Worm (Caenorhabditis elegans) whole organism, young adult: ENCODE measurements around the gene txt-12.

ENCODE experiments used
- B0035.1 ChIP-seq: sonication (generic microtip); optimal IDR thresholded peaks from 2 replicates; lab custom pipeline; 2016; ENCODE audit warnings: missing genetic modification characterization, mild to moderate bottlenecking, missing compliant biosample characterization, missing genotype, missing genetic modification reagents
- B0336.3 ChIP-seq: fragments of 200-800 bp; sonication (Bioruptor generic); IDR thresholded peaks from 2 replicates; pipeline ENCODE4 v1.3.6; 2022; ENCODE audit warnings: missing genetic modification characterization, missing compliant biosample characterization
- C17E4.6 ChIP-seq: fragments of 200-800 bp; sonication (Bioruptor generic); IDR thresholded peaks from 2 replicates; pipeline ENCODE4 v1.3.6; 2022; ENCODE audit warnings: missing genetic modification reagents, missing genetic modification characterization, missing compliant biosample characterization
- F10E7.11 ChIP-seq: sonication (generic microtip); optimal IDR thresholded peaks from 2 replicates; lab custom pipeline; 2017; ENCODE audit warnings: mild to moderate bottlenecking, missing genetic modification characterization, moderate library complexity, missing compliant biosample characterization
- F22D6.2 ChIP-seq: sonication (generic microtip); optimal IDR thresholded peaks from 2 replicates; lab custom pipeline; 2016; ENCODE audit warnings: mild to moderate bottlenecking, missing genetic modification characterization, missing compliant biosample characterization
- F37B4.10 ChIP-seq: fragments of 200-800 bp; sonication (Bioruptor generic); IDR thresholded peaks from 2 replicates; pipeline ENCODE4 v1.3.6; 2022; ENCODE audit warnings: missing genetic modification characterization, missing compliant biosample characterization
- F52B5.7 ChIP-seq: sonication (generic microtip); optimal IDR thresholded peaks from 2 replicates; lab custom pipeline; 2016; ENCODE audit warnings: mild to moderate bottlenecking, missing genetic modification characterization, missing compliant biosample characterization
- F55B11.4 ChIP-seq: sonication (generic microtip); optimal IDR thresholded peaks from 2 replicates; lab custom pipeline; 2016; ENCODE audit warnings: missing compliant biosample characterization, missing genetic modification characterization, borderline replicate concordance; ENCODE audit not compliant: insufficient read depth
- Y79H2A.3 ChIP-seq: fragments of 200-800 bp; sonication (Bioruptor generic); conservative IDR thresholded peaks from 2 replicates; pipeline ENCODE4 v1.3.6; 2022; ENCODE audit warnings: missing genetic modification reagents, missing genetic modification characterization, missing compliant biosample characterization
- akir-1 ChIP-seq: fragments of 200-800 bp; sonication (Bioruptor generic); optimal IDR thresholded peaks from 2 replicates; lab custom pipeline; 2018; ENCODE audit warnings: mild to moderate bottlenecking, missing genetic modification characterization, moderate library complexity, missing compliant biosample characterization
- aptf-2 ChIP-seq: fragments of 200-800 bp; sonication (Bioruptor generic); conservative IDR thresholded peaks from 2 replicates; pipeline ENCODE4 v1.3.6; 2022; ENCODE audit warnings: missing genetic modification reagents, missing genetic modification characterization, missing compliant biosample characterization
- aptf-3 ChIP-seq: fragments of 200-800 bp; sonication (Bioruptor generic); IDR thresholded peaks from 2 replicates; pipeline ENCODE4 v1.3.6; 2022; ENCODE audit warnings: missing genetic modification characterization, missing compliant biosample characterization
- atf-7 ChIP-seq: sonication (generic microtip); optimal IDR thresholded peaks from 2 replicates; lab custom pipeline; 2017; ENCODE audit warnings: mild to moderate bottlenecking, missing genetic modification characterization, missing compliant biosample characterization
- attf-3 ChIP-seq: fragments of 200-800 bp; sonication (Bioruptor generic); conservative IDR thresholded peaks from 2 replicates; pipeline ENCODE4 v1.3.6; 2022; ENCODE audit warnings: missing genetic modification reagents, missing genetic modification characterization, missing compliant biosample characterization
- attf-6 ChIP-seq: fragments of 200-800 bp; sonication (Bioruptor generic); IDR thresholded peaks from 2 replicates; pipeline ENCODE4 v1.3.6; 2022; ENCODE audit warnings: missing genetic modification reagents, missing genetic modification characterization, missing compliant biosample characterization
- cebp-1 ChIP-seq, 2 experiments: fragments of 200-800 bp in 1 of 2; sonication (Bioruptor generic) in 1 of 2; sonication (generic microtip) in 1 of 2; IDR thresholded peaks in 1 of 2; optimal IDR thresholded peaks in 1 of 2; 2 replicates each; pipeline versions ENCODE4 v1.3.6 to Lab custom; 2017 to 2022; ENCODE audit warnings: missing compliant biosample characterization in 2 of 2, missing genetic modification characterization in 2 of 2, mild to moderate bottlenecking in 1 of 2, missing genetic modification reagents in 1 of 2, moderate library complexity in 1 of 2
- cebp-2 ChIP-seq: fragments of 200-800 bp; sonication (Bioruptor generic); IDR thresholded peaks from 2 replicates; pipeline ENCODE4 v1.3.6; 2022; ENCODE audit warnings: missing genetic modification characterization, missing compliant biosample characterization
- ceh-91 ChIP-seq: fragments of 200-800 bp; sonication (Bioruptor generic); IDR thresholded peaks from 2 replicates; pipeline ENCODE4 v1.3.6; 2022; ENCODE audit warnings: missing genetic modification reagents, missing genetic modification characterization, missing compliant biosample characterization
- chd-7 ChIP-seq: sonication (generic microtip); optimal IDR thresholded peaks from 2 replicates; lab custom pipeline; 2016; ENCODE audit warnings: mild to moderate bottlenecking, missing genetic modification characterization, moderate library complexity, missing compliant biosample characterization
- dpff-1 ChIP-seq: sonication (generic microtip); optimal IDR thresholded peaks from 2 replicates; lab custom pipeline; 2017; ENCODE audit warnings: mild to moderate bottlenecking, missing genetic modification characterization, missing compliant biosample characterization
- dpl-1 ChIP-seq: fragments of 150-350 bp; optimal IDR thresholded peaks from 2 replicates; lab custom pipeline; 2014; ENCODE audit warnings: missing biosample characterization, missing genetic modification reagents, missing genetic modification characterization
- efl-1 ChIP-seq: fragments of 150-350 bp; optimal IDR thresholded peaks from 2 replicates; lab custom pipeline; 2014; ENCODE audit warnings: missing biosample characterization, missing genetic modification reagents, missing genetic modification characterization
- ets-4 ChIP-seq: fragments of 200-800 bp; sonication (Bioruptor generic); optimal IDR thresholded peaks from 2 replicates; lab custom pipeline; 2018; ENCODE audit warnings: mild to moderate bottlenecking, missing genetic modification characterization, missing compliant biosample characterization
- fkh-3 ChIP-seq: sonication (generic microtip); optimal IDR thresholded peaks from 2 replicates; lab custom pipeline; 2016; ENCODE audit warnings: mild to moderate bottlenecking, missing genetic modification characterization, missing compliant biosample characterization
- gei-17 ChIP-seq: fragments of 200-800 bp; sonication (Bioruptor generic); optimal IDR thresholded peaks from 2 replicates; lab custom pipeline; 2018; ENCODE audit warnings: mild to moderate bottlenecking, missing genetic modification characterization, missing compliant biosample characterization
- him-1 ChIP-seq: sonication (generic microtip); optimal IDR thresholded peaks from 2 replicates; lab custom pipeline; 2016; ENCODE audit warnings: missing genotype, missing genetic modification reagents, missing genetic modification characterization, missing compliant biosample characterization
- hlh-12 ChIP-seq: sonication (generic microtip); optimal IDR thresholded peaks from 2 replicates; lab custom pipeline; 2016; ENCODE audit warnings: missing genetic modification characterization, missing compliant biosample characterization
- hlh-26 ChIP-seq: fragments of 200-800 bp; sonication (Bioruptor generic); conservative IDR thresholded peaks from 2 replicates; pipeline ENCODE4 v1.3.6; 2022; ENCODE audit warnings: missing genetic modification reagents, missing genetic modification characterization, missing compliant biosample characterization
- hmg-20 ChIP-seq: fragments of 200-800 bp; sonication (Bioruptor generic); IDR thresholded peaks from 2 replicates; pipeline ENCODE4 v1.3.6; 2022; ENCODE audit warnings: missing genetic modification reagents, missing genetic modification characterization, missing compliant biosample characterization
- hsf-1 ChIP-seq: fragments of 200-800 bp; sonication (Bioruptor generic); IDR thresholded peaks from 2 replicates; pipeline ENCODE4 v1.3.6; 2022; ENCODE audit warnings: missing genetic modification reagents, missing genetic modification characterization, missing compliant biosample characterization
- let-526 ChIP-seq: fragments of 200-800 bp; sonication (Bioruptor generic); IDR thresholded peaks from 2 replicates; pipeline ENCODE4 v1.3.6; 2022; ENCODE audit warnings: missing genetic modification reagents, missing genetic modification characterization, missing compliant biosample characterization
- let-607 ChIP-seq, 2 experiments: fragments of 200-800 bp in 1 of 2; sonication (Bioruptor generic) in 1 of 2; sonication (generic microtip) in 1 of 2; optimal IDR thresholded peaks; 2 replicates each; lab custom pipeline; 2016 to 2018; ENCODE audit warnings: mild to moderate bottlenecking in 2 of 2, missing compliant biosample characterization in 2 of 2, missing genetic modification characterization in 2 of 2, moderate library complexity in 2 of 2, missing genotype in 1 of 2
- lin-35 ChIP-seq, 3 experiments: fragments of 150-350 bp in 2 of 3; sonication (generic microtip) in 1 of 3; optimal IDR thresholded peaks; 2 replicates each; lab custom pipeline; 2014 to 2018; ENCODE audit warnings: missing biosample characterization in 3 of 3, missing genetic modification characterization in 3 of 3, missing genetic modification reagents in 3 of 3
- lin-54 ChIP-seq: fragments of 200-800 bp; sonication (Bioruptor generic); optimal IDR thresholded peaks from 2 replicates; lab custom pipeline; 2018; ENCODE audit warnings: mild to moderate bottlenecking, missing genetic modification characterization, missing compliant biosample characterization
- lir-1 ChIP-seq: fragments of 200-800 bp; sonication (Bioruptor generic); conservative IDR thresholded peaks from 2 replicates; pipeline ENCODE4 v1.3.6; 2022; ENCODE audit warnings: missing genetic modification reagents, missing genetic modification characterization, missing compliant biosample characterization
- lsy-27 ChIP-seq: sonication (generic microtip); optimal IDR thresholded peaks from 2 replicates; lab custom pipeline; 2017; ENCODE audit warnings: missing genetic modification characterization, mild to moderate bottlenecking, missing compliant biosample characterization, antibody characterized with exemption, missing genotype, borderline replicate concordance; ENCODE audit not compliant: insufficient read depth
- madf-10 ChIP-seq: sonication (generic microtip); optimal IDR thresholded peaks from 2 replicates; lab custom pipeline; 2016; ENCODE audit warnings: mild to moderate bottlenecking, missing genetic modification characterization, missing compliant biosample characterization
- madf-3 ChIP-seq: fragments of 200-800 bp; sonication (Bioruptor generic); IDR thresholded peaks from 2 replicates; pipeline ENCODE4 v1.3.6; 2022; ENCODE audit warnings: missing genetic modification reagents, missing genetic modification characterization, missing compliant biosample characterization
- mel-28 ChIP-seq: sonication (generic microtip); optimal IDR thresholded peaks from 2 replicates; lab custom pipeline; 2016; ENCODE audit warnings: borderline replicate concordance, mild to moderate bottlenecking, missing genetic modification characterization, missing compliant biosample characterization
- mes-4 ChIP-seq: sonication (generic microtip); optimal IDR thresholded peaks from 2 replicates; lab custom pipeline; 2016; ENCODE audit warnings: missing genotype, missing genetic modification characterization, missing compliant biosample characterization
- nhr-27 ChIP-seq: fragments of 200-800 bp; sonication (Bioruptor generic); optimal IDR thresholded peaks from 2 replicates; lab custom pipeline; 2018; ENCODE audit warnings: mild to moderate bottlenecking, missing genetic modification characterization, moderate library complexity, missing compliant biosample characterization
- rcor-1 ChIP-seq: fragments of 200-800 bp; sonication (Bioruptor generic); IDR thresholded peaks from 2 replicates; pipeline ENCODE4 v1.3.6; 2022; ENCODE audit warnings: missing genetic modification reagents, missing genetic modification characterization, missing compliant biosample characterization
- snpc-4 ChIP-seq, 5 experiments: fragments of 150-350 bp in 1 of 5; sonication (generic microtip) in 4 of 5; optimal IDR thresholded peaks; 2 replicates each; lab custom pipeline; 2014 to 2018; ENCODE audit warnings: missing genetic modification characterization in 5 of 5, missing biosample characterization in 3 of 5, antibody characterized with exemption in 2 of 5, mild to moderate bottlenecking in 2 of 5, missing compliant biosample characterization in 2 of 5, missing genotype in 2 of 5, moderate library complexity in 2 of 5, missing genetic modification reagents in 1 of 5
- tbp1 ChIP-seq: fragments of 200-800 bp; sonication (Bioruptor generic); optimal IDR thresholded peaks from 2 replicates; lab custom pipeline; 2018; ENCODE audit warnings: mild to moderate bottlenecking, missing genetic modification characterization, missing compliant biosample characterization
- tbx-9 ChIP-seq: sonication (generic microtip); optimal IDR thresholded peaks from 2 replicates; lab custom pipeline; 2016; ENCODE audit warnings: borderline replicate concordance, missing genetic modification characterization, inconsistent platforms, missing compliant biosample characterization
- unc-62 ChIP-seq: fragments of 150-350 bp; optimal IDR thresholded peaks from 2 replicates; lab custom pipeline; 2014; ENCODE audit warnings: missing biosample characterization, missing genetic modification reagents, missing genetic modification characterization
- zim-3 ChIP-seq: sonication (generic microtip); optimal IDR thresholded peaks from 2 replicates; lab custom pipeline; 2017; ENCODE audit warnings: mild to moderate bottlenecking, missing genetic modification characterization, moderate library complexity, missing compliant biosample characterization
- ztf-18 ChIP-seq: sonication (generic microtip); optimal IDR thresholded peaks from 2 replicates; lab custom pipeline; 2016; ENCODE audit warnings: missing genotype, mild to moderate bottlenecking, missing genetic modification characterization, missing compliant biosample characterization

txt-12 gene

ce11 chrV:15082291-15082690 is 10.5 kb upstream of the txt-12 start, which contains the start of the genes C01G10.10 and C01G10.9 (continued):
- no peak for TF ChIP-seq lsy-27 (tag; lab: Kevin White, UChicago)
- no peak for TF ChIP-seq mel-28 (tag; lab: Kevin White, UChicago)
- no peak for TF ChIP-seq efl-1 (GFP tag; lab: Kevin White, UChicago)
- TF ChIP-seq tbp1 = no peak
- TF ChIP-seq chd-7 (tag; lab: Kevin White, UChicago) = no peak
- no peak for TF ChIP-seq snpc-4 (GFP tag; optimal IDR thresholded peaks at IDR 0.05; lab: Kevin White, UChicago)
- TF ChIP-seq snpc-4 (tag; optimal IDR thresholded peaks at IDR 0.05; lab: Kevin White, UChicago) = peak in 2 of 4 experiments; percentile 32 to 54
- TF ChIP-seq ets-4 (GFP tag; lab: Kevin White, UChicago) = no peak
- no peak for TF ChIP-seq cebp-2
- no peak for TF ChIP-seq akir-1 (GFP tag; lab: Kevin White, UChicago)
- no peak for TF ChIP-seq hlh-12 (tag; lab: Kevin White, UChicago)
- no peak for TF ChIP-seq B0035.1 (tag; lab: Kevin White, UChicago)
- no peak for TF ChIP-seq B0336.3 (GFP tag; lab: Robert Waterston, UW)
- TF ChIP-seq cebp-1 (GFP tag; IDR thresholded peaks at IDR 0.05; lab: Robert Waterston, UW) = no peak
- peak; percentile 31 for TF ChIP-seq cebp-1 (tag; optimal IDR thresholded peaks at IDR 0.05; lab: Kevin White, UChicago)
- TF ChIP-seq madf-10 (tag; lab: Kevin White, UChicago) = no peak
- TF ChIP-seq F37B4.10 (GFP tag; lab: Robert Waterston, UW) = no peak
- TF ChIP-seq tbx-9 (tag; lab: Kevin White, UChicago) = no peak
- no peak for TF ChIP-seq unc-62 (GFP tag; lab: Kevin White, UChicago)
- TF ChIP-seq hsf-1 (GFP tag; lab: Robert Waterston, UW) = no peak
- TF ChIP-seq ceh-91 (GFP tag; lab: Robert Waterston, UW) = no peak
- no peak for TF ChIP-seq madf-3 (GFP tag; lab: Robert Waterston, UW)
- TF ChIP-seq C17E4.6 (GFP tag; lab: Robert Waterston, UW) = no peak
- TF ChIP-seq aptf-2 (GFP tag; lab: Robert Waterston, UW) = no peak
- no peak for TF ChIP-seq let-526
- no peak for TF ChIP-seq rcor-1
- TF ChIP-seq aptf-3 = no peak
- TF ChIP-seq Y79H2A.3 (GFP tag; lab: Robert Waterston, UW) = no peak
- TF ChIP-seq lin-35 (GFP tag; optimal IDR thresholded peaks at IDR 0.05; lab: Kevin White, UChicago) = peak in 1 of 3 experiments; percentile 30
- no peak for TF ChIP-seq F52B5.7 (tag; lab: Kevin White, UChicago)
- TF ChIP-seq F10E7.11 (tag; lab: Kevin White, UChicago) = no peak
- TF ChIP-seq nhr-27 = no peak
- no peak for TF ChIP-seq ztf-18 (tag; lab: Kevin White, UChicago)
- peak in 1 of 2 experiments; percentile 54 for TF ChIP-seq let-607 (tag; optimal IDR thresholded peaks at IDR 0.05; lab: Kevin White, UChicago)
- TF ChIP-seq fkh-3 (tag; lab: Kevin White, UChicago) = no peak
- peak; percentile 50 for TF ChIP-seq lin-54 (GFP tag; lab: Kevin White, UChicago)
- TF ChIP-seq hlh-26 = no peak
- TF ChIP-seq attf-6 (GFP tag; lab: Robert Waterston, UW) = no peak
- no peak for TF ChIP-seq atf-7
- TF ChIP-seq dpl-1 (GFP tag; lab: Kevin White, UChicago) = no peak
- TF ChIP-seq dpff-1 = no peak
- no peak for TF ChIP-seq zim-3 (tag; lab: Kevin White, UChicago)
- TF ChIP-seq mes-4 = no peak
- TF ChIP-seq F55B11.4 = no peak
- TF ChIP-seq attf-3 (GFP tag; lab: Robert Waterston, UW) = no peak
- TF ChIP-seq him-1 (tag; lab: Kevin White, UChicago) = peak; percentile 28
- peak; percentile 8 for TF ChIP-seq F22D6.2 (tag; lab: Kevin White, UChicago)
- no peak for TF ChIP-seq gei-17 (GFP tag; lab: Kevin White, UChicago)
- no peak for TF ChIP-seq hmg-20 (GFP tag; lab: Robert Waterston, UW)
- no peak for TF ChIP-seq lir-1 (GFP tag; lab: Robert Waterston, UW)
